Worm (Caenorhabditis elegans) whole organism, L4/young adult: Measurements from ENCODE around the gene sdz-38.

Source experiments
- W03F9.2 ChIP-seq: fragments of 150-350 bp; optimal IDR thresholded peaks from 2 replicates; lab custom pipeline; 2014; ENCODE audit warnings: missing biosample characterization, missing genetic modification characterization
- dao-5 ChIP-seq: sonication (generic microtip); optimal IDR thresholded peaks from 2 replicates; lab custom pipeline; 2016; ENCODE audit warnings: missing genotype, missing genetic modification characterization, moderate library complexity, missing compliant biosample characterization
- him-1 ChIP-seq: sonication (generic microtip); optimal IDR thresholded peaks from 2 replicates; lab custom pipeline; 2016; ENCODE audit warnings: missing genotype, missing genetic modification reagents, missing genetic modification characterization, missing compliant biosample characterization

DNA sequence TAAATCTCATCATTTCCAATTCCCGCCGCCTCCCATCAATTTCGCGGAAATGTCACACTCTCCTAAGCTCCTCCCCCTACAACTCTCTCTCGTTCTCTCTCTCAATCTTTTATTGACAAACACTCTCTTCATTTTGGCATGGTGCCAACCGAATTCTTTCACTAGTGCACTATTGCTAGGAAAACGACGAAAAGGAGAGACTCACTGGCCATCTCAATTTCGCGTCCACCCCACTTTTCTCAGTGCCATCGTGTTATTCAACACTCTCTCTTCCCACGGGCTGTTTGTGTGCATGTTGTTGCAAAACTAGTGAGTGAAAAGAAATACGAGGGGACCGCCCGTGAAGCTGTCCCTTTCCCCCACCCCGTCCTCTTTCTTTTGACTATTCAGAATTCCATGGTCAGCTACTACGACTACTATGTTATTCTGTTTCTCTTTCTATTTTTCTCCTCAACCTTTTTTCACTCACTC, 3.2 kb upstream of the sdz-38 start:
- TF ChIP-seq W03F9.2 (tag; lab: Kevin White, UChicago) = no peak
- TF ChIP-seq him-1 (tag; lab: Kevin White, UChicago) = no peak
- TF ChIP-seq dao-5 (tag; lab: Kevin White, UChicago) = no peak
